Worm (Caenorhabditis elegans): ENCODE data around the gene dpy-27.

ce11 chrIII:3785094-3785493, 34.4 kb downstream of the dpy-27 start:
- no peak for TF ChIP-seq mcd-1 (GFP tag; IDR thresholded peaks at IDR 0.05)
- no peak for TF ChIP-seq unc-130 (GFP tag; optimal IDR thresholded peaks at IDR 0.05)
- TF ChIP-seq snpc-4 (GFP tag; optimal IDR thresholded peaks at IDR 0.05), result no peak
- no peak for TF ChIP-seq snpc-4 (tag; optimal IDR thresholded peaks at IDR 0.05)
- TF ChIP-seq somi-1 (GFP tag; optimal IDR thresholded peaks at IDR 0.05), result no peak
- no peak for TF ChIP-seq madf-3 (GFP tag; IDR thresholded peaks at IDR 0.05)
- no peak for TF ChIP-seq ama-1 (optimal IDR thresholded peaks at IDR 0.05)
- TF ChIP-seq ama-1 (GFP tag; optimal IDR thresholded peaks at IDR 0.05), result no peak
- TF ChIP-seq hmg-1.2 (GFP tag; IDR thresholded peaks at IDR 0.05), result no peak
- no peak for TF ChIP-seq cebp-2 (GFP tag; IDR thresholded peaks at IDR 0.05)
